Fruit fly (Drosophila melanogaster): ENCODE measurements around the gene CG15646.

Gene CG15646

dm6 chrX:15626279-15626678, 44.5 kb downstream of the CG15646 start (continued):
- TF ChIP-seq sug (tag; optimal IDR thresholded peaks at IDR 0.05) (peak; percentile 13), zfh1 (GFP tag; IDR thresholded peaks at IDR 0.05) (peak; percentile 52; the same call in 2 of the 3 replicates), CG6791 (GFP tag; IDR thresholded peaks at IDR 0.05; ENCODE audit: partially characterized antibody) (peak; percentile 65), prd (optimal IDR thresholded peaks at IDR 0.05) (no peak), prd (GFP tag; IDR thresholded peaks at IDR 0.05) (0 out of 3 replicates have a peak, but pooled peaks have one; percentile 14), CG6175 (GFP tag; IDR thresholded peaks at IDR 0.05) (0 out of 3 replicates have a peak, but pooled peaks have one; percentile 17), br (optimal IDR thresholded peaks at IDR 0.05) (no peak), chm (GFP tag; IDR thresholded peaks at IDR 0.05) (0 out of 2 replicates have a peak, but pooled peaks have one; percentile 61), crol (GFP tag; IDR thresholded peaks at IDR 0.05) (peak; percentile 9; the same call in 1 of the 2 replicates), CG18764 (GFP tag; optimal IDR thresholded peaks at IDR 0.05) (peak; percentile 39), CG17612 (GFP tag; IDR thresholded peaks at IDR 0.05) (no peak), Trl (optimal IDR thresholded peaks at IDR 0.05) (peak in 1 of 2 experiments; percentile 13), Trl (GFP tag; optimal IDR thresholded peaks at IDR 0.05) (no peak), CG34224 (GFP tag; IDR thresholded peaks at IDR 0.05; ENCODE audit: partially characterized antibody) (peak; percentile 11; the same call in 1 of the 3 replicates), CG15601 (tag; optimal IDR thresholded peaks at IDR 0.05) (peak; percentile 11), CG13424 (tag; optimal IDR thresholded peaks at IDR 0.05) (peak; percentile 22), CG2678 (tag; optimal IDR thresholded peaks at IDR 0.05) (peak; percentile 13), CG34376 (GFP tag; optimal IDR thresholded peaks at IDR 0.05) (peak; percentile 7), CG5180 (GFP tag; optimal IDR thresholded peaks at IDR 0.05) (peak; percentile 41), Blimp-1 (GFP tag; optimal IDR thresholded peaks at IDR 0.05) (peak; percentile 2), Scr (GFP tag; IDR thresholded peaks at IDR 0.05; ENCODE audit: partially characterized antibody) (peak; percentile 37; the same call in 1 of the 2 replicates), org-1 (GFP tag; optimal IDR thresholded peaks at IDR 0.05) (no peak), tgo (GFP tag; IDR thresholded peaks at IDR 0.05) (no peak), CG15073 (GFP tag; optimal IDR thresholded peaks at IDR 0.05) (no peak), CG2199 (GFP tag; IDR thresholded peaks at IDR 0.05) (peak; percentile 84; the same call in 2 of the 3 replicates), mirr (GFP tag; optimal IDR thresholded peaks at IDR 0.05) (peak; percentile 45), unpg (GFP tag; optimal IDR thresholded peaks at IDR 0.05) (peak; percentile 9), slbo (GFP tag; IDR thresholded peaks at IDR 0.05) (peak; percentile 17; the same call in 1 of the 2 replicates), CG17359 (tag; optimal IDR thresholded peaks at IDR 0.05) (peak; percentile 35), CG10267 (tag; optimal IDR thresholded peaks at IDR 0.05) (no peak), so (GFP tag; IDR thresholded peaks at IDR 0.05) (peak; percentile 28; the same call in 1 of the 3 replicates), pan (optimal IDR thresholded peaks at IDR 0.05) (no peak), pan (GFP tag; optimal IDR thresholded peaks at IDR 0.05 in 1 of 2, IDR thresholded peaks at IDR 0.05 in 1 of 2) (peak in 1 of 2 experiments; percentile 40), slou (GFP tag; optimal IDR thresholded peaks at IDR 0.05) (no peak), bbx (GFP tag; IDR thresholded peaks at IDR 0.05; ENCODE audit: partially characterized antibody) (peak; percentile 51; the same call in 1 of the 2 replicates), CG2712 (tag; optimal IDR thresholded peaks at IDR 0.05) (peak; percentile 12), amos (GFP tag; IDR thresholded peaks at IDR 0.05; ENCODE audit: partially characterized antibody) (peak; percentile 60), CG34422 (GFP tag; IDR thresholded peaks at IDR 0.05) (no peak), oc (tag; optimal IDR thresholded peaks at IDR 0.05) (peak; percentile 55), CG18262 (tag; optimal IDR thresholded peaks at IDR 0.05) (peak; percentile 4), Med (GFP tag) (peak; percentile 90), row (GFP tag; IDR thresholded peaks at IDR 0.05) (peak; percentile 14; the same call in 1 of the 3 replicates), chinmo (GFP tag; IDR thresholded peaks at IDR 0.05; ENCODE audit: partially characterized antibody) (peak; percentile 86; the same call in 3 of the 4 replicates), nom (GFP tag; optimal IDR thresholded peaks at IDR 0.05) (peak; percentile 10), CG32772 (GFP tag; IDR thresholded peaks at IDR 0.05) (0 out of 2 replicates have a peak, but pooled peaks have one; percentile 7), Vsx1 (GFP tag; optimal IDR thresholded peaks at IDR 0.05) (no peak), CG7963 (GFP tag; IDR thresholded peaks at IDR 0.05; ENCODE audit: partially characterized antibody) (peak; percentile 38; the same call in 1 of the 3 replicates), CG5953 (GFP tag; IDR thresholded peaks at IDR 0.05) (0 out of 2 replicates have a peak, but pooled peaks have one; percentile 7), Opbp (GFP tag; IDR thresholded peaks at IDR 0.05; ENCODE audit: partially characterized antibody) (peak; percentile 71; the same call in 2 of the 3 replicates)

All from whole organism, embryonic.